Fruit fly (Drosophila melanogaster) whole organism, pupa: ENCODE measurements around the gene CycG.
A peak's percentile ranks its signal among the peaks of the same experiment; 100 is the strongest.

Experiments used
- CG10348 ChIP-seq: fragments of 200-800 bp; sonication (Bioruptor generic); IDR thresholded peaks from 2 replicates; pipeline ENCODE4 v1.3.6; 2022; ENCODE audit warnings: missing biosample characterization, missing genetic modification characterization
- CG34367 ChIP-seq: fragments of 200-800 bp; sonication (Bioruptor generic); optimal IDR thresholded peaks from 2 replicates; lab custom pipeline; 2018; ENCODE audit warnings: missing biosample characterization, mild to moderate bottlenecking, missing genetic modification characterization
- CG4496 ChIP-seq: fragments of 200-800 bp; sonication (Bioruptor generic); IDR thresholded peaks from 3 replicates; pipeline ENCODE4 v1.3.6; 2022; ENCODE audit warnings: missing biosample characterization, missing genetic modification characterization
- CG8301 ChIP-seq: fragments of 200-800 bp; sonication (Bioruptor generic); optimal IDR thresholded peaks from 2 replicates; lab custom pipeline; 2018; ENCODE audit warnings: missing biosample characterization, mild to moderate bottlenecking, missing genetic modification characterization
- CG9948 ChIP-seq: fragments of 200-800 bp; sonication (Bioruptor generic); optimal IDR thresholded peaks from 2 replicates; lab custom pipeline; 2018; ENCODE audit warnings: missing biosample characterization, mild to moderate bottlenecking, missing genetic modification characterization, moderate library complexity
- Ets98B ChIP-seq: fragments of 200-800 bp; sonication (Bioruptor generic); IDR thresholded peaks from 2 replicates; pipeline ENCODE4 v1.3.6; 2022; ENCODE audit warnings: missing biosample characterization, missing genetic modification characterization
- Snoo ChIP-seq: fragments of 200-800 bp; sonication (Bioruptor generic); optimal IDR thresholded peaks from 3 replicates; lab custom pipeline; 2017; ENCODE audit warnings: missing biosample characterization, mild to moderate bottlenecking, missing genetic modification characterization, inconsistent platforms
- fd96Ca ChIP-seq: fragments of 200-800 bp; sonication (Bioruptor generic); IDR thresholded peaks from 3 replicates; pipeline ENCODE4 v1.3.6; 2022; ENCODE audit warnings: missing biosample characterization, missing genetic modification characterization
- gl ChIP-seq: fragments of 200-800 bp; sonication (Bioruptor generic); optimal IDR thresholded peaks from 2 replicates; lab custom pipeline; 2018; ENCODE audit warnings: missing biosample characterization, mild to moderate bottlenecking, missing genetic modification characterization
- rn ChIP-seq: fragments of 200-800 bp; sonication (Bioruptor generic); IDR thresholded peaks from 2 replicates; pipeline ENCODE4 v1.3.6; 2022; ENCODE audit warnings: missing biosample characterization, missing genetic modification characterization

DNA sequence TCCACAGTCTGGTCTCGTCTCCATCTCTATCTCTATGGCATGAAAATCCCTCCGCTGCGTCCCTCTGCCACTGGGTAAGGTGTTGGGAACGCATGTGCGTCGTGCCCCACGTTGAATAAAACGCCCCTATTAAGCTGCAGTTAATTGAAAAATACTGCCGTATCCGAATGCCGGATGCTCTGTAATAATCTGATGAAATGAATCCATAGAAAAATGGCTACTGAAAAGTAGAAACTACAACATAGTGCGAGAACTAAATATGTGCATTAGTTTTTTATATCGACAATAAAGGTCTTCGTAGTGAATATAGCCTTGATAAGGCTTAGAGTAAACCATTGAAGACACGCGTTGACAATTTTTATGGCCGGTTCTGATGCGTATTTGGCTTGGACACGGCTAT lies 45.7 kb downstream of the CycG start:
- TF ChIP-seq CG9948 (tag; lab: Kevin White, UChicago) (peak; percentile 79), fd96Ca (GFP tag; lab: Robert Waterston, UW) (peak; percentile 89), Snoo (no peak), Ets98B (GFP tag; lab: Robert Waterston, UW) (peak; percentile 84), rn (peak; percentile 70), CG8301 (tag; lab: Kevin White, UChicago) (peak; percentile 83), CG4496 (GFP tag; lab: Robert Waterston, UW) (peak; percentile 84), CG34367 (peak; percentile 71), gl (tag; lab: Kevin White, UChicago) (peak; percentile 67), CG10348 (GFP tag; lab: Robert Waterston, UW) (no peak)
